Worm (Caenorhabditis elegans) whole organism, midembryonic: ENCODE measurements around the gene T12C9.7.

Experiments
- flt-1 ChIP-seq: fragments of 200-800 bp; sonication (Bioruptor generic); IDR thresholded peaks from 2 replicates; pipeline ENCODE4 v1.3.6; 2022; ENCODE audit warnings: missing genetic modification characterization, missing compliant biosample characterization
- klf-2 ChIP-seq: fragments of 200-800 bp; sonication (Bioruptor generic); conservative IDR thresholded peaks from 2 replicates; pipeline ENCODE4 v1.3.6; 2022; ENCODE audit warnings: missing genetic modification reagents, missing genetic modification characterization, missing compliant biosample characterization
- med-1 ChIP-seq: sonication (generic microtip); optimal IDR thresholded peaks from 2 replicates; lab custom pipeline; 2017; ENCODE audit warnings: missing genetic modification characterization, mild to moderate bottlenecking, missing compliant biosample characterization, antibody characterized with exemption, missing genetic modification reagents; ENCODE audit not compliant: insufficient read depth
- ref-1 ChIP-seq: fragments of 200-800 bp; sonication (Bioruptor generic); conservative IDR thresholded peaks from 2 replicates; pipeline ENCODE4 v1.3.6; 2022; ENCODE audit warnings: missing genetic modification reagents, missing genetic modification characterization, missing compliant biosample characterization

DNA sequence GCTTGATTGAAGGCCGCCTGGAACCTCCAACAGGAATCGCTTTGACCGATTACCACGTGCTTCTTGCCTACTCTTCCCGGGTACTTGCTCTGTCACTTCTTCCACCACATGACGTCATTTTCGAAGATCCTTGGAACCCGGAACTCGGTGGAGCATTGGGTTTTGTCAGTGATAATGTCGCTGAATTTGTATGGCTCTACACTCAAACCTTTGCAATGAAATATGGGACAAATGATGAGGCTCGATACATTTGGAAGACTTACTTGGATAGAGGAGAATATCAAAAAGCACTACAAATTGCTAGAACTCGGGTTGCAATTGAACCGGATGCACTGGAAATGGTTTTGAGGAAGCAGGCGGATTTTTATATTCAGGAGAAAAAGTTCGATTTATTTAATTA, 2.1 kb upstream of the T12C9.7 start:
- no peak for TF ChIP-seq ref-1 (GFP tag; lab: Robert Waterston, UW)
- no peak for TF ChIP-seq klf-2
- TF ChIP-seq med-1 (GFP tag; lab: Kevin White, UChicago) = no peak
- TF ChIP-seq flt-1 = no peak
